Fruit fly (Drosophila melanogaster): Measurements from ENCODE around the gene CG14892.

DNA sequence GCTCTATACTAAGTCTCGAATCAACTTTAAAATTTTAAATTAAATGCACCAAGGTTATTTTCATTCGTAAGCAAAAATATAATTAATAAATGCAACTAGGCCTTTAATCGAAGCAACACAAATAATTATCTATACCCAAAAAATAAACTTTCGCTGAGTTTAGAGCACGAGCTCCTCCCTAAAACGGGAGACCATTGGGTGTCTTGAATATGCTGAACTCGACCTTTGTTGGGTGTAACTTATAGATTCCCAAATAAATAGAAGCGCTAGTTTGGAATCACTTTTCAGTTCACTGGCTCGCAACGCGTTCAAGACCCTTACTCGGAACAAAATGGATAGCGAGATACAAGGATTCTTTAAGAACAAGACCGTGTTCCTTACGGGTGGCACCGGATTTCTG lies 23.4 kb downstream of the CG14892 start, which contains the start of gene CG17560:
- TF ChIP-seq CG15710 (tag; optimal IDR thresholded peaks at IDR 0.05) = no peak
- no peak for TF ChIP-seq CG9948 (tag; optimal IDR thresholded peaks at IDR 0.05)
